Worm (Caenorhabditis elegans) whole organism, late embryonic: Measurements from ENCODE around the gene ttbk-8.1.
"Not testable (repeated sequence)": the region's sequence is repeated elsewhere in the genome, so short reads cannot be mapped to it uniquely, and the experiment has no call there.

Source experiments
- C08G9.2 ChIP-seq: sonication (generic microtip); optimal IDR thresholded peaks from 2 replicates; lab custom pipeline; 2016; ENCODE audit warnings: mild to moderate bottlenecking, missing genetic modification characterization, moderate library complexity, missing compliant biosample characterization
- C38D4.7 ChIP-seq: fragments of 200-800 bp; sonication (Bioruptor generic); optimal IDR thresholded peaks from 2 replicates; lab custom pipeline; 2018; ENCODE audit warnings: mild to moderate bottlenecking, missing genetic modification characterization, moderate library complexity, missing compliant biosample characterization
- F13H6.1 ChIP-seq: sonication (generic microtip); optimal IDR thresholded peaks from 2 replicates; lab custom pipeline; 2016; ENCODE audit warnings: missing genetic modification characterization, missing compliant biosample characterization
- Y22D7AL.16 ChIP-seq: sonication (generic microtip); optimal IDR thresholded peaks from 2 replicates; lab custom pipeline; 2016; ENCODE audit warnings: missing genetic modification characterization, missing compliant biosample characterization
- ama-1 ChIP-seq: fragments of 150-350 bp; optimal IDR thresholded peaks from 2 replicates; lab custom pipeline; 2014
- ceh-14 ChIP-seq: sonication (generic microtip); optimal IDR thresholded peaks from 2 replicates; lab custom pipeline; 2016; ENCODE audit warnings: missing genotype, missing genetic modification characterization, missing compliant biosample characterization
- ceh-18 ChIP-seq: sonication (generic microtip); optimal IDR thresholded peaks from 2 replicates; lab custom pipeline; 2016; ENCODE audit warnings: missing genetic modification characterization, missing compliant biosample characterization
- ceh-19 ChIP-seq: fragments of 200-800 bp; sonication (Bioruptor generic); optimal IDR thresholded peaks from 2 replicates; lab custom pipeline; 2018; ENCODE audit warnings: mild to moderate bottlenecking, missing genetic modification characterization, missing compliant biosample characterization
- ceh-22 ChIP-seq: sonication (generic microtip); optimal IDR thresholded peaks from 2 replicates; lab custom pipeline; 2017; ENCODE audit warnings: missing biosample characterization, missing genetic modification characterization
- ceh-6 ChIP-seq: fragments of 200-800 bp; sonication (Bioruptor generic); optimal IDR thresholded peaks from 2 replicates; lab custom pipeline; 2018; ENCODE audit warnings: mild to moderate bottlenecking, missing genetic modification characterization, missing compliant biosample characterization
- che-1 ChIP-seq: sonication (generic microtip); optimal IDR thresholded peaks from 2 replicates; lab custom pipeline; 2016; ENCODE audit warnings: mild to moderate bottlenecking, missing genetic modification characterization, missing compliant biosample characterization
- elt-2 ChIP-seq: sonication (generic microtip); optimal IDR thresholded peaks from 2 replicates; lab custom pipeline; 2016; ENCODE audit warnings: missing genetic modification reagents, missing genetic modification characterization, missing compliant biosample characterization
- elt-4 ChIP-seq: sonication (generic microtip); optimal IDR thresholded peaks from 2 replicates; lab custom pipeline; 2016; ENCODE audit warnings: missing genetic modification characterization, missing compliant biosample characterization
- ets-4 ChIP-seq: sonication (generic microtip); optimal IDR thresholded peaks from 2 replicates; lab custom pipeline; 2016; ENCODE audit warnings: missing genetic modification characterization, missing compliant biosample characterization
- eyg-1 ChIP-seq: sonication (generic microtip); optimal IDR thresholded peaks from 2 replicates; lab custom pipeline; 2016; ENCODE audit warnings: missing genotype, missing genetic modification characterization, missing compliant biosample characterization
- fax-1 ChIP-seq: sonication (generic microtip); optimal IDR thresholded peaks from 2 replicates; lab custom pipeline; 2016; ENCODE audit warnings: missing genotype, missing genetic modification characterization, missing compliant biosample characterization
- fkh-10 ChIP-seq: fragments of 150-350 bp; optimal IDR thresholded peaks from 2 replicates; lab custom pipeline; 2014; ENCODE audit warnings: missing biosample characterization, missing genetic modification reagents, missing genetic modification characterization
- fkh-6 ChIP-seq: sonication (generic microtip); optimal IDR thresholded peaks from 2 replicates; lab custom pipeline; 2016; ENCODE audit warnings: missing genetic modification characterization, missing compliant biosample characterization
- gmeb-2 ChIP-seq: sonication (generic microtip); optimal IDR thresholded peaks from 2 replicates; lab custom pipeline; 2016; ENCODE audit warnings: missing genetic modification characterization, inconsistent platforms, missing compliant biosample characterization
- hlh-13 ChIP-seq: fragments of 200-800 bp; sonication (Bioruptor generic); optimal IDR thresholded peaks from 2 replicates; lab custom pipeline; 2018; ENCODE audit warnings: mild to moderate bottlenecking, missing genetic modification characterization, missing compliant biosample characterization
- hlh-15 ChIP-seq: sonication (generic microtip); optimal IDR thresholded peaks from 2 replicates; lab custom pipeline; 2016; ENCODE audit warnings: missing genetic modification characterization, missing compliant biosample characterization
- hlh-6 ChIP-seq: sonication (generic microtip); optimal IDR thresholded peaks from 2 replicates; lab custom pipeline; 2016; ENCODE audit warnings: missing genotype, missing genetic modification characterization, missing compliant biosample characterization
- mec-3 ChIP-seq: sonication (generic microtip); optimal IDR thresholded peaks from 2 replicates; lab custom pipeline; 2016; ENCODE audit warnings: borderline replicate concordance, missing genetic modification characterization, missing compliant biosample characterization
- nfya-1 ChIP-seq: sonication (generic microtip); optimal IDR thresholded peaks from 2 replicates; lab custom pipeline; 2017; ENCODE audit warnings: missing genetic modification characterization, mild to moderate bottlenecking, missing compliant biosample characterization, antibody characterized with exemption, moderate library complexity
- nhr-232 ChIP-seq: sonication (generic microtip); optimal IDR thresholded peaks from 2 replicates; lab custom pipeline; 2016; ENCODE audit warnings: missing genetic modification characterization, missing compliant biosample characterization
- npax-4 ChIP-seq: sonication (generic microtip); optimal IDR thresholded peaks from 2 replicates; lab custom pipeline; 2016; ENCODE audit warnings: missing genetic modification characterization, missing compliant biosample characterization
- odd-2 ChIP-seq: sonication (generic microtip); optimal IDR thresholded peaks from 2 replicates; lab custom pipeline; 2017; ENCODE audit warnings: antibody characterized with exemption, mild to moderate bottlenecking, missing genetic modification characterization, missing compliant biosample characterization
- pag-3 ChIP-seq: sonication (generic microtip); optimal IDR thresholded peaks from 2 replicates; lab custom pipeline; 2016; ENCODE audit warnings: missing compliant biosample characterization, missing genetic modification characterization, borderline replicate concordance
- pat-9 ChIP-seq: fragments of 200-800 bp; sonication (Bioruptor generic); optimal IDR thresholded peaks from 2 replicates; lab custom pipeline; 2018; ENCODE audit warnings: mild to moderate bottlenecking, missing genetic modification characterization, moderate library complexity, missing compliant biosample characterization
- pax-1 ChIP-seq: fragments of 150-350 bp; optimal IDR thresholded peaks from 2 replicates; lab custom pipeline; 2014; ENCODE audit warnings: missing biosample characterization, missing genetic modification characterization
- pqm-1 ChIP-seq: sonication (generic microtip); optimal IDR thresholded peaks from 2 replicates; lab custom pipeline; 2016; ENCODE audit warnings: missing genetic modification characterization, missing compliant biosample characterization
- ref-2 ChIP-seq: sonication (generic microtip); optimal IDR thresholded peaks from 2 replicates; lab custom pipeline; 2016; ENCODE audit warnings: missing genetic modification characterization, missing compliant biosample characterization
- rnt-1 ChIP-seq: sonication (generic microtip); optimal IDR thresholded peaks from 2 replicates; lab custom pipeline; 2016; ENCODE audit warnings: missing genetic modification characterization, missing compliant biosample characterization
- sox-2 ChIP-seq: fragments of 200-800 bp; sonication (Bioruptor generic); IDR thresholded peaks from 2 replicates; pipeline ENCODE4 v1.3.6; 2022; ENCODE audit warnings: missing genetic modification reagents, missing genetic modification characterization, missing compliant biosample characterization
- sox-4 ChIP-seq: sonication (generic microtip); optimal IDR thresholded peaks from 2 replicates; lab custom pipeline; 2017; ENCODE audit warnings: mild to moderate bottlenecking, missing genetic modification characterization, inconsistent platforms, missing compliant biosample characterization
- tbx-7 ChIP-seq: sonication (generic microtip); optimal IDR thresholded peaks from 2 replicates; lab custom pipeline; 2016; ENCODE audit warnings: missing genotype, missing genetic modification characterization, missing compliant biosample characterization
- ttx-3 ChIP-seq: sonication (generic microtip); optimal IDR thresholded peaks from 2 replicates; lab custom pipeline; 2016; ENCODE audit warnings: missing genetic modification reagents, missing genetic modification characterization, missing compliant biosample characterization
- unc-3 ChIP-seq, 2 experiments: fragments of 200-800 bp in 1 of 2; sonication (Bioruptor generic) in 1 of 2; sonication (generic microtip) in 1 of 2; conservative IDR thresholded peaks in 1 of 2; optimal IDR thresholded peaks in 1 of 2; 2 replicates each; pipeline versions ENCODE4 v1.3.6 to Lab custom; 2016 to 2022; ENCODE audit warnings: missing compliant biosample characterization in 2 of 2, missing genetic modification characterization in 2 of 2, missing genetic modification reagents in 1 of 2
- unc-55 ChIP-seq: sonication (generic microtip); optimal IDR thresholded peaks from 2 replicates; lab custom pipeline; 2017; ENCODE audit warnings: missing biosample characterization, missing genetic modification reagents, missing genetic modification characterization
- unc-86 ChIP-seq: sonication (generic microtip); optimal IDR thresholded peaks from 2 replicates; lab custom pipeline; 2016; ENCODE audit warnings: missing genetic modification characterization, missing compliant biosample characterization
- zip-5 ChIP-seq: sonication (generic microtip); optimal IDR thresholded peaks from 2 replicates; lab custom pipeline; 2016; ENCODE audit warnings: missing genetic modification characterization, missing compliant biosample characterization

Gene ttbk-8.1

DNA sequence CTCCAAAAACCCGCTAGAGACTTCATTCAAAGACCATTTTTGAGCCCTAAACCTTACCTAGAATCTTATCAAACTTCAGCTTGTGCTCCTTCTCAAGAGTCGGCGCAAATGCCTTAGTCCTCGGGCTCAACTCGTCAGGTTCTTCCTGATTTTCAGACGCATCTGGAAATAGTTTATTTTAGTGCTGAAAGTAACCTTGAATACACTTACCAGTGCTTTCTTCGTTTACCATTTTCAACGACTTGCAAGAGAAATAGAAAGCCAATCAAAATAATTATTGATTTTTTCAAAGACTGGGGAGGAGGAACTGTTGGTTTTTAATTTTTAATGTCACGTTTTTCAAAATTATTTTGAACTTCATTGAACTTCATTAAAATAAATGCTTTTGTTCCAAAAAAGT lies at the start of gene ttbk-8.1, which contains the start of gene Y38H8A.4:
ttbk-8.1 (plus strand) TSS at position 301 of the 400 bp plus-strand sequence.
Y38H8A.4 (minus strand) TSS at position 366 of the 400 bp plus-strand sequence.
- no peak for TF ChIP-seq pax-1 (tag; lab: Kevin White, UChicago)
- TF ChIP-seq C38D4.7 (GFP tag; lab: Kevin White, UChicago) = no peak
- no peak for TF ChIP-seq zip-5 (tag; lab: Kevin White, UChicago)
- TF ChIP-seq ttx-3 (tag; lab: Kevin White, UChicago) = no peak
- no peak for TF ChIP-seq unc-3 (GFP tag; conservative IDR thresholded peaks at IDR 0.05; lab: Robert Waterston, UW)
- TF ChIP-seq unc-3 (tag; optimal IDR thresholded peaks at IDR 0.05; lab: Kevin White, UChicago) = no peak
- TF ChIP-seq mec-3 = no peak
- no peak for TF ChIP-seq F13H6.1 (tag; lab: Kevin White, UChicago)
- TF ChIP-seq ceh-14 (tag; lab: Kevin White, UChicago) = no peak
- no peak for TF ChIP-seq Y22D7AL.16 (tag; lab: Kevin White, UChicago)
- no peak for TF ChIP-seq ceh-18 (tag; lab: Kevin White, UChicago)
- TF ChIP-seq pat-9 = no peak
- no peak for TF ChIP-seq ceh-6 (GFP tag; lab: Kevin White, UChicago)
- TF ChIP-seq elt-4 (tag; lab: Kevin White, UChicago) = no peak

- TF ChIP-seq sox-4 (tag; lab: Kevin White, UChicago) (no peak), sox-2 (no peak), pag-3 (tag; lab: Kevin White, UChicago) (no peak), ceh-18 (tag; lab: Kevin White, UChicago) (no peak), nfya-1 (no peak), fkh-10 (no peak), C08G9.2 (tag; lab: Kevin White, UChicago) (no peak), tbx-7 (tag; lab: Kevin White, UChicago) (no peak), ceh-22 (tag; lab: Kevin White, UChicago) (no peak), ttx-3 (tag; lab: Kevin White, UChicago) (no peak), fkh-6 (tag; lab: Kevin White, UChicago) (no peak), pqm-1 (tag; lab: Kevin White, UChicago) (no peak), unc-86 (tag; lab: Kevin White, UChicago) (no peak), ref-2 (tag; lab: Kevin White, UChicago) (no peak), gmeb-2 (tag; lab: Kevin White, UChicago) (no peak), ceh-6 (GFP tag; lab: Kevin White, UChicago) (no peak), npax-4 (tag; lab: Kevin White, UChicago) (no peak)
Measured at ce11 chrIV:13429240-13429639, 42.9 kb upstream of the ttbk-8.1 start, which contains the start of gene K09B11.4. K09B11.4 (plus strand) TSS chrIV:13429540.

ce11 chrIV:13433904-13434303 lies 38.2 kb upstream of the ttbk-8.1 start, which contains the start of gene K09B11.5:
K09B11.5 (minus strand) TSS chrIV:13434004.
- TF ChIP-seq ama-1 (lab: Kevin White, UChicago); F13H6.1 (tag; lab: Kevin White, UChicago); hlh-13 (GFP tag; lab: Kevin White, UChicago): not testable (repeated sequence)

DNA sequence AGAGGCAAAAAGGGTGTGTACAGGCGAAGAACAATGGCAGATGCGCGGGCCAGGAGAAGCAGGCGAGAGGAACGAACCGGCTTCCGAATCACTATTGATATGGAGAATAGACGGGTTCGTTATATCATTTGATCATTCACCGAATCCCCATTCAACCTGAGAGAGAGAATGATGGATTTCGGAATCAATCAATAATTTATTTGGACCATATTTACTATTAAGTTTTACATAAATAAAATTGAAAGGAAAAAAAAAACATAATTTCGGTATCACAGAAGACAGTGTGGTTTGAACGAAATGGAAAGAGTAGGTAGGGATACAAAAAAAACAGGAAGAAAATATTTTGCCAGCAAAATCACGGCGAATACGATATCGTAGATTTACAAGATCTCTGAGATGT lies 26.8 kb upstream of the ttbk-8.1 start, which contains the start of gene mam-3:
mam-3 (minus strand) TSS at position 101 of the 400 bp plus-strand sequence.
- TF ChIP-seq eyg-1 (tag; lab: Kevin White, UChicago) (no peak), mec-3 (no peak), ceh-18 (tag; lab: Kevin White, UChicago) (no peak), hlh-6 (tag; lab: Kevin White, UChicago) (no peak), odd-2 (tag; lab: Kevin White, UChicago) (no peak), zip-5 (tag; lab: Kevin White, UChicago) (no peak), elt-2 (tag; lab: Kevin White, UChicago) (no peak), ceh-19 (GFP tag; lab: Kevin White, UChicago) (no peak), unc-55 (GFP tag; lab: Kevin White, UChicago) (no peak), che-1 (no peak), ceh-6 (GFP tag; lab: Kevin White, UChicago) (no peak), nfya-1 (no peak), fax-1 (tag; lab: Kevin White, UChicago) (no peak), pag-3 (tag; lab: Kevin White, UChicago) (no peak), sox-4 (tag; lab: Kevin White, UChicago) (no peak), F13H6.1 (tag; lab: Kevin White, UChicago) (no peak), ets-4 (tag; lab: Kevin White, UChicago) (no peak), rnt-1 (tag; lab: Kevin White, UChicago) (no peak), hlh-15 (tag; lab: Kevin White, UChicago) (no peak), nhr-232 (no peak)
